Fruit fly (Drosophila melanogaster) whole organism, adult: ENCODE measurements around the gene cocoon.
A peak's percentile ranks its signal among the peaks of the same experiment; 100 is the strongest.

Experiments
- CG11617 ChIP-seq: fragments of 200-800 bp; sonication (Bioruptor generic); optimal IDR thresholded peaks from 2 replicates; lab custom pipeline; 2017; ENCODE audit warnings: mild to moderate bottlenecking, missing biosample characterization, missing genetic modification reagents, missing genetic modification characterization
- CG12768 ChIP-seq: fragments of 200-800 bp; sonication (Bioruptor generic); optimal IDR thresholded peaks from 2 replicates; lab custom pipeline; 2017; ENCODE audit warnings: missing biosample characterization, missing genetic modification characterization, mild to moderate bottlenecking, moderate library complexity, missing genetic modification reagents
- CG14711 ChIP-seq: fragments of 200-800 bp; sonication (Bioruptor generic); optimal IDR thresholded peaks from 2 replicates; lab custom pipeline; 2018; ENCODE audit warnings: missing biosample characterization, mild to moderate bottlenecking, missing genetic modification characterization, moderate library complexity
- CG1620 ChIP-seq: fragments of 200-800 bp; sonication (Bioruptor generic); optimal IDR thresholded peaks from 2 replicates; lab custom pipeline; 2016; ENCODE audit warnings: missing biosample characterization, missing genetic modification characterization
- CG33017 ChIP-seq: fragments of 200-800 bp; sonication (Bioruptor generic); optimal IDR thresholded peaks from 2 replicates; lab custom pipeline; 2018; ENCODE audit warnings: missing biosample characterization, mild to moderate bottlenecking, missing genetic modification characterization, moderate library complexity
- CG5204 ChIP-seq: fragments of 200-800 bp; sonication (Bioruptor generic); optimal IDR thresholded peaks from 2 replicates; lab custom pipeline; 2016; ENCODE audit warnings: missing biosample characterization, missing genetic modification characterization
- CG7045 ChIP-seq: fragments of 200-800 bp; sonication (Bioruptor generic); optimal IDR thresholded peaks from 2 replicates; lab custom pipeline; 2017; ENCODE audit warnings: missing biosample characterization, mild to moderate bottlenecking, missing genetic modification characterization
- CG7101 ChIP-seq: fragments of 200-800 bp; sonication (Bioruptor generic); optimal IDR thresholded peaks from 2 replicates; lab custom pipeline; 2018; ENCODE audit warnings: missing biosample characterization, mild to moderate bottlenecking, missing genetic modification characterization, moderate library complexity
- Clk ChIP-seq: fragments of 200-800 bp; sonication (Bioruptor generic); optimal IDR thresholded peaks from 2 replicates; lab custom pipeline; 2017; ENCODE audit warnings: missing biosample characterization, missing genetic modification characterization
- Crg-1 ChIP-seq: fragments of 200-800 bp; sonication (Bioruptor generic); optimal IDR thresholded peaks from 2 replicates; lab custom pipeline; 2016; ENCODE audit warnings: missing biosample characterization, missing genetic modification characterization
- Hr96 ChIP-seq: fragments of 200-800 bp; sonication (Bioruptor generic); optimal IDR thresholded peaks from 2 replicates; lab custom pipeline; 2016; ENCODE audit warnings: missing biosample characterization, missing genetic modification characterization
- Mnt ChIP-seq: fragments of 200-800 bp; sonication (Bioruptor generic); optimal IDR thresholded peaks from 2 replicates; lab custom pipeline; 2016; ENCODE audit warnings: missing biosample characterization, mild to moderate bottlenecking, missing genetic modification characterization
- bab1 ChIP-seq: fragments of 200-800 bp; sonication (Bioruptor generic); optimal IDR thresholded peaks from 3 replicates; lab custom pipeline; 2019; ENCODE audit warnings: missing biosample characterization, mild to moderate bottlenecking, missing genetic modification characterization, moderate library complexity
- cic ChIP-seq: fragments of 200-800 bp; sonication (Bioruptor generic); optimal IDR thresholded peaks from 2 replicates; lab custom pipeline; 2017; ENCODE audit warnings: missing biosample characterization, mild to moderate bottlenecking, missing genetic modification characterization, moderate library complexity
- cnc ChIP-seq, 2 experiments: fragments of >200 bp; optimal IDR thresholded peaks; 2 replicates each; lab custom pipeline; 2017
- kay ChIP-seq: fragments of 200-800 bp; sonication (Bioruptor generic); peaks from one replicate; lab custom pipeline; 2016; ENCODE audit warnings: missing biosample characterization, missing genetic modification characterization, borderline replicate concordance
- ovo ChIP-seq: fragments of 200-800 bp; sonication (Bioruptor generic); optimal IDR thresholded peaks from 2 replicates; lab custom pipeline; 2016; ENCODE audit warnings: missing biosample characterization, missing genetic modification characterization
- pad ChIP-seq: fragments of 200-800 bp; sonication (Bioruptor generic); optimal IDR thresholded peaks from 3 replicates; lab custom pipeline; 2017; ENCODE audit warnings: missing biosample characterization, missing genetic modification characterization, mild to moderate bottlenecking, moderate library complexity, missing genetic modification reagents
- tj ChIP-seq: fragments of 200-800 bp; sonication (Bioruptor generic); optimal IDR thresholded peaks from 3 replicates; lab custom pipeline; 2017; ENCODE audit warnings: missing biosample characterization, mild to moderate bottlenecking, missing genetic modification characterization, moderate library complexity
- toe ChIP-seq: fragments of 200-800 bp; sonication (Bioruptor generic); optimal IDR thresholded peaks from 2 replicates; lab custom pipeline; 2016; ENCODE audit warnings: missing biosample characterization, missing genetic modification characterization

cocoon gene

dm6 chr3L:15510787-15511186 lies 36.9 kb upstream of the cocoon start, which contains the start of gene MsrA:
TSS of gene MsrA (plus strand) at chr3L:15511052.
- peak; percentile 2 for TF ChIP-seq Hr96 (GFP tag; lab: Kevin White, UChicago)
- peak; percentile 20 for TF ChIP-seq CG7101 (tag; lab: Kevin White, UChicago)
- peak; percentile 31 for TF ChIP-seq kay
- no peak for TF ChIP-seq CG5204 (GFP tag; lab: Kevin White, UChicago)
- peak; percentile 80 for TF ChIP-seq tj (GFP tag; lab: Kevin White, UChicago)
- no peak for TF ChIP-seq CG14711
- TF ChIP-seq Mnt (GFP tag; lab: Kevin White, UChicago) = peak; percentile 51
- TF ChIP-seq bab1 (GFP tag; lab: Kevin White, UChicago) = peak; percentile 36
- no peak for TF ChIP-seq CG11617 (GFP tag; lab: Kevin White, UChicago)
- no peak for TF ChIP-seq CG7045 (GFP tag; lab: Kevin White, UChicago)
- peak; percentile 12 for TF ChIP-seq CG33017
- peak; percentile 49 for TF ChIP-seq cic (GFP tag; lab: Kevin White, UChicago)

dm6 chr3L:15509398-15509797 lies 35.5 kb upstream of the cocoon start, which contains the start of the genes gdl and gdl-ORF39:
TSS of gene gdl (plus strand) at chr3L:15509445.
TSS of gene gdl-ORF39 (plus strand) at chr3L:15509445.
- TF ChIP-seq CG7045 (GFP tag; lab: Kevin White, UChicago) (no peak), Mnt (GFP tag; lab: Kevin White, UChicago) (peak; percentile 54), bab1 (GFP tag; lab: Kevin White, UChicago) (peak; percentile 54), CG11617 (GFP tag; lab: Kevin White, UChicago) (no peak)

dm6 chr3L:15508750-15509149 lies 34.8 kb upstream of the cocoon start, which contains the start of gene Z600:
TSS of gene Z600 (plus strand) at chr3L:15509061.
- TF ChIP-seq kay (no peak), pad (GFP tag; lab: Kevin White, UChicago) (no peak), bab1 (GFP tag; lab: Kevin White, UChicago) (no peak), Clk (GFP tag; lab: Kevin White, UChicago) (no peak), CG11617 (GFP tag; lab: Kevin White, UChicago) (no peak), CG7045 (GFP tag; lab: Kevin White, UChicago) (no peak), Crg-1 (GFP tag; lab: Kevin White, UChicago) (no peak), cic (GFP tag; lab: Kevin White, UChicago) (no peak), CG7101 (tag; lab: Kevin White, UChicago) (no peak), ovo (GFP tag; lab: Kevin White, UChicago) (no peak), Hr96 (GFP tag; lab: Kevin White, UChicago) (no peak), CG14711 (no peak), tj (GFP tag; lab: Kevin White, UChicago) (no peak)

dm6 chr3L:15508233-15508632 lies 34.3 kb upstream of the cocoon start, which contains the start of gene CG7841:
TSS of gene CG7841 (minus strand) at chr3L:15508252.
- peak; percentile 97 for TF ChIP-seq CG14711
- no peak for TF ChIP-seq cnc (optimal IDR thresholded peaks at IDR 0.05; lab: Kevin White, UChicago)
- peak; percentile 87 for TF ChIP-seq cic (GFP tag; lab: Kevin White, UChicago)
- peak; percentile 99 for TF ChIP-seq CG7101 (tag; lab: Kevin White, UChicago)
- peak; percentile 99 for TF ChIP-seq CG11617 (GFP tag; lab: Kevin White, UChicago)
- TF ChIP-seq tj (GFP tag; lab: Kevin White, UChicago) = peak; percentile 89
- TF ChIP-seq bab1 (GFP tag; lab: Kevin White, UChicago) = peak; percentile 99
- TF ChIP-seq CG7045 (GFP tag; lab: Kevin White, UChicago) = peak; percentile 99
- TF ChIP-seq CG5204 (GFP tag; lab: Kevin White, UChicago) = no peak
- TF ChIP-seq CG12768 (GFP tag; lab: Kevin White, UChicago) = peak; percentile 99
- peak; percentile 90 for TF ChIP-seq pad (GFP tag; lab: Kevin White, UChicago)
- peak; percentile 99 for TF ChIP-seq Mnt (GFP tag; lab: Kevin White, UChicago)
- no peak for TF ChIP-seq toe (GFP tag; lab: Kevin White, UChicago)
- TF ChIP-seq Crg-1 (GFP tag; lab: Kevin White, UChicago) = peak; percentile 95
- peak; percentile 99 for TF ChIP-seq CG33017
- TF ChIP-seq kay = peak; percentile 98
- peak; percentile 96 for TF ChIP-seq Clk (GFP tag; lab: Kevin White, UChicago)
- peak; percentile 90 for TF ChIP-seq CG1620 (GFP tag; lab: Kevin White, UChicago)
- peak; percentile 98 for TF ChIP-seq Hr96 (GFP tag; lab: Kevin White, UChicago)
- peak; percentile 91 for TF ChIP-seq ovo (GFP tag; lab: Kevin White, UChicago)

- TF ChIP-seq Crg-1 (GFP tag; lab: Kevin White, UChicago) (no peak), CG12768 (GFP tag; lab: Kevin White, UChicago) (no peak), Clk (GFP tag; lab: Kevin White, UChicago) (no peak), cic (GFP tag; lab: Kevin White, UChicago) (no peak), Hr96 (GFP tag; lab: Kevin White, UChicago) (no peak), CG33017 (no peak), CG1620 (GFP tag; lab: Kevin White, UChicago) (no peak), toe (GFP tag; lab: Kevin White, UChicago) (no peak), CG7045 (GFP tag; lab: Kevin White, UChicago) (no peak), kay (no peak)
Measured at dm6 chr3L:15507148-15507896, 33.4 kb upstream of the cocoon start.
